Worm (Caenorhabditis elegans) whole organism, young adult: Measurements from ENCODE around the gene nsph-1.1.

ENCODE experiments used
- athp-1 ChIP-seq: sonication (generic microtip); optimal IDR thresholded peaks from 2 replicates; lab custom pipeline; 2017; ENCODE audit warnings: mild to moderate bottlenecking, missing genetic modification characterization, missing compliant biosample characterization
- egrh-3 ChIP-seq: fragments of 200-800 bp; sonication (Bioruptor generic); IDR thresholded peaks from 2 replicates; pipeline ENCODE4 v1.3.6; 2022; ENCODE audit warnings: missing genetic modification reagents, missing genetic modification characterization, missing compliant biosample characterization
- lag-1 ChIP-seq: fragments of 200-800 bp; sonication (Bioruptor generic); IDR thresholded peaks from 2 replicates; pipeline ENCODE4 v1.3.6; 2022; ENCODE audit warnings: missing genetic modification reagents, missing genetic modification characterization, missing compliant biosample characterization
- let-607 ChIP-seq, 2 experiments: fragments of 200-800 bp in 1 of 2; sonication (Bioruptor generic) in 1 of 2; sonication (generic microtip) in 1 of 2; optimal IDR thresholded peaks; 2 replicates each; lab custom pipeline; 2016 to 2018; ENCODE audit warnings: mild to moderate bottlenecking in 2 of 2, missing compliant biosample characterization in 2 of 2, missing genetic modification characterization in 2 of 2, moderate library complexity in 2 of 2, missing genotype in 1 of 2
- nhr-120 ChIP-seq: fragments of 200-800 bp; sonication (Bioruptor generic); IDR thresholded peaks from 2 replicates; pipeline ENCODE4 v1.3.6; 2022; ENCODE audit warnings: missing genetic modification characterization, missing compliant biosample characterization
- pha-4 ChIP-seq: fragments of 150-350 bp; sonication (generic microtip); optimal IDR thresholded peaks from 2 replicates; lab custom pipeline; 2014; ENCODE audit warnings: missing biosample characterization, missing genetic modification reagents, missing genetic modification characterization
- snpc-4 ChIP-seq, 5 experiments: fragments of 150-350 bp in 1 of 5; sonication (generic microtip) in 4 of 5; optimal IDR thresholded peaks; 2 replicates each; lab custom pipeline; 2014 to 2018; ENCODE audit warnings: missing genetic modification characterization in 5 of 5, missing biosample characterization in 3 of 5, antibody characterized with exemption in 2 of 5, mild to moderate bottlenecking in 2 of 5, missing compliant biosample characterization in 2 of 5, missing genotype in 2 of 5, moderate library complexity in 2 of 5, missing genetic modification reagents in 1 of 5

DNA sequence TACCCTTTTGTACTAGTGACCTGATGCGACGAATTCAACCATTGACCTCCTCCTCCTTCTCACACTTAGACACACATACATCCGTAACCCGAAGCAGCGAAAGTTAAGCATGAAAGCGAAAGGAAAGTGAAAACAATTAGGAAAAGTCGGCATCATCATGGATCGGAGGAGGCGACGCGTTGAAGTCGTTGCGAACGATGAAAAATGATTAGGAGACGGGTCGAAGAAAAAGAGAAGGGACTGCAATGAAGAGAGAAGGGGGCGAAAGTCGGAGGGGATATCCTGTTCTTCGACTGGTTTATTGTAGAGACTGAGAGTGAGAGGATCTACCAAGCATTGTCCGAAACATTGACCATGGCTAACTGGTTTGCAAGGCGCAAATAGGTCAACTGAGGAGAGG is 15.5 kb upstream of the nsph-1.1 start:
- TF ChIP-seq snpc-4 (GFP tag; optimal IDR thresholded peaks at IDR 0.05; lab: Kevin White, UChicago) (no peak), snpc-4 (tag; optimal IDR thresholded peaks at IDR 0.05; lab: Kevin White, UChicago) (no peak), let-607 (tag; optimal IDR thresholded peaks at IDR 0.05; lab: Kevin White, UChicago) (no peak), pha-4 (tag; lab: Kevin White, UChicago) (no peak), egrh-3 (GFP tag; lab: Robert Waterston, UW) (no peak), nhr-120 (GFP tag; lab: Robert Waterston, UW) (no peak), athp-1 (no peak), lag-1 (no peak)
